Worm (Caenorhabditis elegans) whole organism, early embryonic: ENCODE measurements around the gene nhr-257.

Source experiments
- B0310.2 ChIP-seq: sonication (generic microtip); optimal IDR thresholded peaks from 2 replicates; lab custom pipeline; 2016; ENCODE audit warnings: mild to moderate bottlenecking, missing genetic modification characterization, missing compliant biosample characterization
- F13C5.2 ChIP-seq: sonication (generic microtip); optimal IDR thresholded peaks from 2 replicates; lab custom pipeline; 2017; ENCODE audit warnings: mild to moderate bottlenecking, missing genetic modification characterization, inconsistent platforms, missing compliant biosample characterization
- aly-1 ChIP-seq: sonication (generic microtip); optimal IDR thresholded peaks from 2 replicates; lab custom pipeline; 2016; ENCODE audit warnings: missing genetic modification characterization, missing compliant biosample characterization
- ama-1 ChIP-seq: fragments of 150-350 bp; optimal IDR thresholded peaks from 2 replicates; lab custom pipeline; 2014
- ceh-13 ChIP-seq: fragments of 200-800 bp; sonication (Bioruptor generic); optimal IDR thresholded peaks from 2 replicates; lab custom pipeline; 2018; ENCODE audit warnings: mild to moderate bottlenecking, missing genetic modification characterization, missing compliant biosample characterization
- ceh-36 ChIP-seq: sonication (generic microtip); optimal IDR thresholded peaks from 2 replicates; lab custom pipeline; 2016; ENCODE audit warnings: missing genetic modification characterization, inconsistent platforms, missing compliant biosample characterization
- ets-7 ChIP-seq: sonication (generic microtip); optimal IDR thresholded peaks from 2 replicates; lab custom pipeline; 2016; ENCODE audit warnings: missing genotype, missing genetic modification characterization, missing compliant biosample characterization
- flt-1 ChIP-seq: fragments of 200-800 bp; sonication (Bioruptor generic); IDR thresholded peaks from 2 replicates; pipeline ENCODE4 v1.3.6; 2022; ENCODE audit warnings: missing genetic modification characterization, missing compliant biosample characterization
- hmbx-1 ChIP-seq: sonication (generic microtip); optimal IDR thresholded peaks from 2 replicates; lab custom pipeline; 2016; ENCODE audit warnings: mild to moderate bottlenecking, missing genetic modification characterization, missing compliant biosample characterization
- hmg-4 ChIP-seq: fragments of 200-800 bp; sonication (Bioruptor generic); optimal IDR thresholded peaks from 2 replicates; lab custom pipeline; 2018; ENCODE audit warnings: mild to moderate bottlenecking, missing genetic modification characterization, missing compliant biosample characterization
- hnd-1 ChIP-seq: sonication (generic microtip); optimal IDR thresholded peaks from 2 replicates; lab custom pipeline; 2016; ENCODE audit warnings: missing genetic modification characterization, missing compliant biosample characterization
- pes-1 ChIP-seq: fragments of 200-800 bp; sonication (Bioruptor generic); IDR thresholded peaks from 2 replicates; pipeline ENCODE4 v1.3.6; 2022; ENCODE audit warnings: missing genetic modification reagents, missing genetic modification characterization, missing compliant biosample characterization
- scrt-1 ChIP-seq: fragments of 200-800 bp; sonication (Bioruptor generic); IDR thresholded peaks from 2 replicates; pipeline ENCODE4 v1.3.6; 2022; ENCODE audit warnings: missing genetic modification characterization, missing compliant biosample characterization
- sea-1 ChIP-seq: fragments of 200-800 bp; sonication (Bioruptor generic); conservative IDR thresholded peaks from 2 replicates; pipeline ENCODE4 v1.3.6; 2022; ENCODE audit warnings: missing genetic modification characterization, missing compliant biosample characterization
- tbx-11 ChIP-seq: fragments of 200-800 bp; sonication (Bioruptor generic); IDR thresholded peaks from 2 replicates; pipeline ENCODE4 v1.3.6; 2022; ENCODE audit warnings: missing genetic modification characterization, missing compliant biosample characterization
- tbx-37 ChIP-seq: fragments of 200-800 bp; sonication (Bioruptor generic); conservative IDR thresholded peaks from 2 replicates; pipeline ENCODE4 v1.3.6; 2022; ENCODE audit warnings: missing genetic modification reagents, missing genetic modification characterization, missing compliant biosample characterization
- tra-4 ChIP-seq: sonication (generic microtip); optimal IDR thresholded peaks from 2 replicates; lab custom pipeline; 2017; ENCODE audit warnings: missing genetic modification characterization, missing compliant biosample characterization

nhr-257 gene

ce11 chrII:3862053-3862452 is 9.3 kb downstream of the nhr-257 start:
- TF ChIP-seq pes-1 (GFP tag; lab: Robert Waterston, UW) = no peak
- TF ChIP-seq hmg-4 (GFP tag; lab: Kevin White, UChicago) = no peak
- TF ChIP-seq hnd-1 (tag; lab: Kevin White, UChicago) = no peak

- TF ChIP-seq ama-1 (lab: Kevin White, UChicago) (no peak), pes-1 (GFP tag; lab: Robert Waterston, UW) (no peak), ceh-36 (no peak), tra-4 (tag; lab: Kevin White, UChicago) (no peak), F13C5.2 (tag; lab: Kevin White, UChicago) (no peak), tbx-11 (GFP tag; lab: Robert Waterston, UW) (no peak), B0310.2 (tag; lab: Kevin White, UChicago) (no peak), sea-1 (GFP tag; lab: Robert Waterston, UW) (no peak), hmbx-1 (tag; lab: Kevin White, UChicago) (no peak), aly-1 (tag; lab: Kevin White, UChicago) (no peak)
Observed at ce11 chrII:3864652-3865051, 11.9 kb downstream of the nhr-257 start, which contains the start of gene nhr-261. Gene nhr-261 (minus strand): TSS chrII:3864752.

ce11 chrII:3869601-3870000 is 16.8 kb downstream of the nhr-257 start, which contains the start of gene oac-10:
Gene oac-10 (plus strand): TSS chrII:3869901.
- TF ChIP-seq hmg-4 (GFP tag; lab: Kevin White, UChicago) (no peak), hmbx-1 (tag; lab: Kevin White, UChicago) (no peak), sea-1 (GFP tag; lab: Robert Waterston, UW) (no peak), ama-1 (lab: Kevin White, UChicago) (no peak), aly-1 (tag; lab: Kevin White, UChicago) (no peak), ets-7 (tag; lab: Kevin White, UChicago) (no peak), scrt-1 (GFP tag; lab: Robert Waterston, UW) (no peak), tra-4 (tag; lab: Kevin White, UChicago) (no peak), hnd-1 (tag; lab: Kevin White, UChicago) (no peak), F13C5.2 (tag; lab: Kevin White, UChicago) (no peak), flt-1 (GFP tag; lab: Robert Waterston, UW) (no peak), pes-1 (GFP tag; lab: Robert Waterston, UW) (no peak)

- TF ChIP-seq F13C5.2 (tag; lab: Kevin White, UChicago) (no peak), ceh-13 (no peak), tbx-11 (GFP tag; lab: Robert Waterston, UW) (no peak), tbx-37 (GFP tag; lab: Robert Waterston, UW) (no peak), aly-1 (tag; lab: Kevin White, UChicago) (no peak), scrt-1 (GFP tag; lab: Robert Waterston, UW) (no peak), flt-1 (GFP tag; lab: Robert Waterston, UW) (no peak), hmg-4 (GFP tag; lab: Kevin White, UChicago) (no peak), hnd-1 (tag; lab: Kevin White, UChicago) (no peak), ama-1 (lab: Kevin White, UChicago) (no peak), sea-1 (GFP tag; lab: Robert Waterston, UW) (no peak), tra-4 (tag; lab: Kevin White, UChicago) (no peak)
Observed at ce11 chrII:3877127-3877526, 24.4 kb downstream of the nhr-257 start, which contains the start of gene nep-3. Gene nep-3 (minus strand): TSS chrII:3877227.

- TF ChIP-seq ama-1 (lab: Kevin White, UChicago) (no peak), hnd-1 (tag; lab: Kevin White, UChicago) (no peak), hmg-4 (GFP tag; lab: Kevin White, UChicago) (no peak), flt-1 (GFP tag; lab: Robert Waterston, UW) (no peak), ceh-36 (no peak), hmbx-1 (tag; lab: Kevin White, UChicago) (no peak), tbx-11 (GFP tag; lab: Robert Waterston, UW) (no peak), tbx-37 (GFP tag; lab: Robert Waterston, UW) (no peak), tra-4 (tag; lab: Kevin White, UChicago) (no peak), ets-7 (tag; lab: Kevin White, UChicago) (no peak), scrt-1 (GFP tag; lab: Robert Waterston, UW) (no peak), pes-1 (GFP tag; lab: Robert Waterston, UW) (no peak), aly-1 (tag; lab: Kevin White, UChicago) (no peak), sea-1 (GFP tag; lab: Robert Waterston, UW) (no peak), F13C5.2 (tag; lab: Kevin White, UChicago) (no peak), ceh-13 (no peak)
Observed at ce11 chrII:3877874-3878273, 25.1 kb downstream of the nhr-257 start, which contains the start of gene sdz-7. Gene sdz-7 (minus strand): TSS chrII:3877974.

- no peak for TF ChIP-seq scrt-1 (GFP tag; lab: Robert Waterston, UW)
- TF ChIP-seq ceh-36 = no peak
- TF ChIP-seq B0310.2 (tag; lab: Kevin White, UChicago) = no peak
- TF ChIP-seq ama-1 (lab: Kevin White, UChicago) = no peak
- TF ChIP-seq tbx-37 (GFP tag; lab: Robert Waterston, UW) = no peak
- no peak for TF ChIP-seq hmbx-1 (tag; lab: Kevin White, UChicago)
- no peak for TF ChIP-seq aly-1 (tag; lab: Kevin White, UChicago)
- no peak for TF ChIP-seq hmg-4 (GFP tag; lab: Kevin White, UChicago)
- TF ChIP-seq tbx-11 (GFP tag; lab: Robert Waterston, UW) = no peak
- no peak for TF ChIP-seq sea-1 (GFP tag; lab: Robert Waterston, UW)
- no peak for TF ChIP-seq tra-4 (tag; lab: Kevin White, UChicago)
- TF ChIP-seq ets-7 (tag; lab: Kevin White, UChicago) = no peak
- no peak for TF ChIP-seq flt-1 (GFP tag; lab: Robert Waterston, UW)
- no peak for TF ChIP-seq F13C5.2 (tag; lab: Kevin White, UChicago)
- TF ChIP-seq pes-1 (GFP tag; lab: Robert Waterston, UW) = no peak
- no peak for TF ChIP-seq ceh-13
- TF ChIP-seq hnd-1 (tag; lab: Kevin White, UChicago) = no peak
Observed at ce11 chrII:3878330-3878729, 25.6 kb downstream of the nhr-257 start, which contains the start of gene srh-250. Gene srh-250 (plus strand): TSS chrII:3878630.

ce11 chrII:3879945-3880344 is 27.2 kb downstream of the nhr-257 start, which contains the start of gene nhr-166:
Gene nhr-166 (plus strand): TSS chrII:3880245.
- TF ChIP-seq pes-1 (GFP tag; lab: Robert Waterston, UW) (no peak), flt-1 (GFP tag; lab: Robert Waterston, UW) (no peak), ceh-36 (no peak), F13C5.2 (tag; lab: Kevin White, UChicago) (no peak), scrt-1 (GFP tag; lab: Robert Waterston, UW) (no peak), B0310.2 (tag; lab: Kevin White, UChicago) (no peak), tbx-37 (GFP tag; lab: Robert Waterston, UW) (no peak), tra-4 (tag; lab: Kevin White, UChicago) (no peak), hnd-1 (tag; lab: Kevin White, UChicago) (no peak)
